Fruit fly (Drosophila melanogaster): ENCODE data around the gene Clp.

Clp gene

DNA sequence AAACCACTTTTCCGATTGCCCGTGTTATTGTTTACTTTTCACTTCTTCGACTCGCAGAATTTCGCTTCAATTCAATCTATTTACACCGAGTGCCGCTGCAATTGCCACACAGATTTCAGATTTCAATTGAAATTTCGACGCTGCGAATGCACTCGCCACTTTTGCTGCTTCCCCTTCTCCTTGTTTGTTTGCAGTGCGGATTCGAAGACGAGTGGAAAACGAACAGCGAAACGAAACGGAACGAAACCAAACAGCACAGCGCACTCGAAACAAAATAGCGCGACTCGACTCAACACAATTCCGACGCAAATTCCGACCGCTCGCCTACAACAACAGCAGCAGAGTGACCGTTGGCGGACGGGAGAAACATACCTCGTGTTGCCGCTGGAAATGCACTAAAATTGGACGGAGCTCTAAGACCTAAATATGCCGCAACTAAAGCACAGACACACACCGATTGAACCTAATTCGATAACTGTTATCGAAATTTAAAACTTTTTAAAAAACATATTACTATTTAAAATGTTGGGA, 31.0 kb downstream of the Clp start, which contains the start of gene drongo (continued):
- TF ChIP-seq yki (optimal IDR thresholded peaks at IDR 0.05) (no peak), sug (tag; optimal IDR thresholded peaks at IDR 0.05) (peak; percentile 57), toy (GFP tag; IDR thresholded peaks at IDR 0.05) (no peak), CG2120 (GFP tag; optimal IDR thresholded peaks at IDR 0.05) (peak; percentile 50), CG12236 (GFP tag; optimal IDR thresholded peaks at IDR 0.05) (no peak), ttk (GFP tag; IDR thresholded peaks at IDR 0.05) (no peak), tin (GFP tag; optimal IDR thresholded peaks at IDR 0.05) (no peak), dysf (GFP tag; IDR thresholded peaks at IDR 0.05) (no peak), HmgZ (tag; optimal IDR thresholded peaks at IDR 0.05) (peak; percentile 77), cas (GFP tag; IDR thresholded peaks at IDR 0.05) (no peak), phol (tag; optimal IDR thresholded peaks at IDR 0.05) (peak; percentile 37), CG33557 (GFP tag; optimal IDR thresholded peaks at IDR 0.05) (peak; percentile 33), wdn (GFP tag; IDR thresholded peaks at IDR 0.05) (no peak), tgo (GFP tag; IDR thresholded peaks at IDR 0.05) (no peak), CG2712 (tag; optimal IDR thresholded peaks at IDR 0.05) (peak; percentile 41), CG12219 (GFP tag; optimal IDR thresholded peaks at IDR 0.05) (no peak), Hand (GFP tag; optimal IDR thresholded peaks at IDR 0.05) (peak; percentile 61), Eip74EF (GFP tag; optimal IDR thresholded peaks at IDR 0.05) (peak in 1 of 2 experiments; percentile 10), CG17568 (GFP tag; optimal IDR thresholded peaks at IDR 0.05) (no peak), CG14710 (tag; optimal IDR thresholded peaks at IDR 0.05) (peak; percentile 51), tap (tag; optimal IDR thresholded peaks at IDR 0.05) (no peak), ftz-f1 (GFP tag; optimal IDR thresholded peaks at IDR 0.05) (peak; percentile 9), oc (tag; optimal IDR thresholded peaks at IDR 0.05) (no peak), CG10565 (GFP tag; optimal IDR thresholded peaks at IDR 0.05) (no peak), CG17802 (tag; optimal IDR thresholded peaks at IDR 0.05) (peak; percentile 6), maf-S (GFP tag; optimal IDR thresholded peaks at IDR 0.05) (no peak), CG32532 (GFP tag; IDR thresholded peaks at IDR 0.05) (no peak), dan (GFP tag; IDR thresholded peaks at IDR 0.05) (no peak), CG6654 (GFP tag; optimal IDR thresholded peaks at IDR 0.05) (no peak), nerfin-1 (tag; optimal IDR thresholded peaks at IDR 0.05) (peak; percentile 95), NFAT (GFP tag; IDR thresholded peaks at IDR 0.05) (peak; percentile 47; the same call in 1 of the 2 replicates), CG30403 (GFP tag; optimal IDR thresholded peaks at IDR 0.05) (peak; percentile 16), CG14965 (GFP tag; optimal IDR thresholded peaks at IDR 0.05; ENCODE audit: borderline replicate concordance) (no peak), tup (GFP tag; optimal IDR thresholded peaks at IDR 0.05) (no peak), CG8478 (optimal IDR thresholded peaks at IDR 0.05) (no peak), CG11723 (GFP tag; optimal IDR thresholded peaks at IDR 0.05) (no peak), cad (GFP tag; optimal IDR thresholded peaks at IDR 0.05) (no peak), lola (GFP tag; optimal IDR thresholded peaks at IDR 0.05) (no peak), CG1647 (GFP tag; optimal IDR thresholded peaks at IDR 0.05) (no peak), CG11456 (GFP tag; IDR thresholded peaks at IDR 0.05) (0 out of 3 replicates have a peak, but pooled peaks have one; percentile 50), sens-2 (GFP tag; IDR thresholded peaks at IDR 0.05) (no peak), CG3995 (GFP tag; optimal IDR thresholded peaks at IDR 0.05) (peak; percentile 17), ranshi (GFP tag; IDR thresholded peaks at IDR 0.05) (peak; percentile 18; the same call in 1 of the 2 replicates), CG4282 (GFP tag; optimal IDR thresholded peaks at IDR 0.05) (no peak), eve (GFP tag; optimal IDR thresholded peaks at IDR 0.05) (no peak), CG12155 (GFP tag; optimal IDR thresholded peaks at IDR 0.05) (peak; percentile 60), dmrt99B (tag; optimal IDR thresholded peaks at IDR 0.05) (no peak), row (GFP tag; IDR thresholded peaks at IDR 0.05) (peak; percentile 24; the same call in 1 of the 3 replicates), CG7271 (tag; optimal IDR thresholded peaks at IDR 0.05) (no peak), CG4404 (GFP tag; IDR thresholded peaks at IDR 0.05) (no peak), shn (GFP tag; optimal IDR thresholded peaks at IDR 0.05) (no peak), BtbVII (GFP tag; optimal IDR thresholded peaks at IDR 0.05) (no peak)
